Worm (Caenorhabditis elegans): Measurements from ENCODE around the gene K09A9.8.

- no peak for TF ChIP-seq tab-1 (GFP tag; IDR thresholded peaks at IDR 0.05)
- TF ChIP-seq klf-2 (GFP tag; conservative IDR thresholded peaks at IDR 0.05) = no peak
- TF ChIP-seq ref-1 (GFP tag; conservative IDR thresholded peaks at IDR 0.05) = no peak
- no peak for TF ChIP-seq ztf-23 (GFP tag; IDR thresholded peaks at IDR 0.05)
- TF ChIP-seq flt-1 (GFP tag; IDR thresholded peaks at IDR 0.05) = no peak
- no peak for TF ChIP-seq ztf-29 (GFP tag; IDR thresholded peaks at IDR 0.05)
- TF ChIP-seq cog-1 (tag; optimal IDR thresholded peaks at IDR 0.05) = no peak
Observed at ce11 chrX:15621001-15621400, 24.0 kb upstream of the K09A9.8 start.

Data from whole organism, midembryonic.